Fruit fly (Drosophila melanogaster): ENCODE results near the gene CG13113.

- TF ChIP-seq CG1620 (GFP tag; optimal IDR thresholded peaks at IDR 0.05) (no peak), CG12768 (GFP tag; optimal IDR thresholded peaks at IDR 0.05) (no peak), Hr96 (GFP tag; optimal IDR thresholded peaks at IDR 0.05) (no peak), bab1 (GFP tag; optimal IDR thresholded peaks at IDR 0.05) (no peak), CG33017 (tag; optimal IDR thresholded peaks at IDR 0.05) (no peak), Mnt (GFP tag; optimal IDR thresholded peaks at IDR 0.05) (no peak), ovo (GFP tag; optimal IDR thresholded peaks at IDR 0.05) (no peak)
Observed at dm6 chr2L:9584098-9584703, 40.2 kb downstream of the CG13113 start.
